Fruit fly (Drosophila melanogaster) whole organism, embryonic: ENCODE results near the gene Ir93a.

Source experiments
- Bgb ChIP-seq: fragments of 200-800 bp; sonication (Bioruptor generic); IDR thresholded peaks from 2 replicates; pipeline ENCODE4 v1.3.6; 2022; ENCODE audit warnings: missing biosample characterization, missing genetic modification characterization; ENCODE audit not compliant: partially characterized antibody
- CG12104 ChIP-seq: fragments of 200-800 bp; sonication (Bioruptor generic); optimal IDR thresholded peaks from 3 replicates; lab custom pipeline; 2016; ENCODE audit warnings: missing biosample characterization, missing genetic modification characterization
- CG13296 ChIP-seq: fragments of 200-800 bp; sonication (Bioruptor generic); optimal IDR thresholded peaks from 3 replicates; lab custom pipeline; 2018; ENCODE audit warnings: missing biosample characterization, mild to moderate bottlenecking, missing genetic modification characterization
- CG15269 ChIP-seq: fragments of 200-800 bp; sonication (Bioruptor generic); optimal IDR thresholded peaks from 2 replicates; lab custom pipeline; 2018; ENCODE audit warnings: missing biosample characterization, mild to moderate bottlenecking, missing genetic modification characterization, moderate library complexity
- CG16779 ChIP-seq: fragments of 200-800 bp; sonication (Bioruptor generic); IDR thresholded peaks from 2 replicates; pipeline ENCODE4 v1.3.6; 2022; ENCODE audit warnings: missing biosample characterization, missing genetic modification characterization
- CG16813 ChIP-seq: fragments of 200-800 bp; sonication (Bioruptor generic); IDR thresholded peaks from 3 replicates; pipeline ENCODE4 v1.3.6; 2022; ENCODE audit warnings: missing biosample characterization, missing genetic modification characterization; ENCODE audit not compliant: partially characterized antibody
- CG31224 ChIP-seq: fragments of 200-800 bp; sonication (Bioruptor generic); IDR thresholded peaks from 2 replicates; pipeline ENCODE4 v1.3.6; 2022; ENCODE audit warnings: missing biosample characterization, missing genetic modification characterization
- CG31365 ChIP-seq: fragments of 200-800 bp; sonication (Bioruptor generic); optimal IDR thresholded peaks from 2 replicates; lab custom pipeline; 2018; ENCODE audit warnings: missing biosample characterization, mild to moderate bottlenecking, missing genetic modification characterization
- CG34224 ChIP-seq: fragments of 200-800 bp; sonication (Bioruptor generic); IDR thresholded peaks from 3 replicates; pipeline ENCODE4 v1.3.6; 2022; ENCODE audit warnings: missing biosample characterization, missing genetic modification characterization; ENCODE audit not compliant: partially characterized antibody
- CG4707 ChIP-seq: fragments of 200-800 bp; sonication (Bioruptor generic); optimal IDR thresholded peaks from 2 replicates; lab custom pipeline; 2018; ENCODE audit warnings: missing biosample characterization, mild to moderate bottlenecking, missing genetic modification characterization, moderate library complexity
- CG7372 ChIP-seq: fragments of 200-800 bp; sonication (Bioruptor generic); IDR thresholded peaks from 2 replicates; pipeline ENCODE4 v1.3.6; 2022; ENCODE audit warnings: missing biosample characterization, missing genetic modification characterization
- CG7786 ChIP-seq: fragments of 200-800 bp; sonication (Bioruptor generic); optimal IDR thresholded peaks from 2 replicates; lab custom pipeline; 2016; ENCODE audit warnings: missing biosample characterization, missing genetic modification characterization
- CG7987 ChIP-seq: fragments of 200-800 bp; sonication (Bioruptor generic); optimal IDR thresholded peaks from 2 replicates; lab custom pipeline; 2018; ENCODE audit warnings: missing biosample characterization, mild to moderate bottlenecking, missing genetic modification characterization, moderate library complexity
- CG8290 ChIP-seq, 3 experiments: fragments of 200-800 bp; sonication (Bioruptor generic); optimal IDR thresholded peaks; 2 replicates each; lab custom pipeline; 2016 to 2019; ENCODE audit warnings: missing biosample characterization in 3 of 3, missing genetic modification characterization in 3 of 3, mild to moderate bottlenecking in 2 of 3, moderate library complexity in 1 of 3
- Dbx ChIP-seq: fragments of 200-800 bp; sonication (Bioruptor generic); IDR thresholded peaks from 3 replicates; pipeline ENCODE4 v1.3.6; 2022; ENCODE audit warnings: missing biosample characterization, missing genetic modification characterization
- Doc3 ChIP-seq: fragments of 200-800 bp; sonication (Bioruptor generic); IDR thresholded peaks from 3 replicates; pipeline ENCODE4 v1.3.6; 2022; ENCODE audit warnings: missing biosample characterization, missing genetic modification characterization; ENCODE audit not compliant: partially characterized antibody
- Gug ChIP-seq: fragments of 200-800 bp; sonication (Bioruptor generic); IDR thresholded peaks from 4 replicates; pipeline ENCODE4 v1.3.6; 2022; ENCODE audit warnings: missing biosample characterization, missing genetic modification characterization
- H15 ChIP-seq: fragments of 200-800 bp; sonication (Bioruptor generic); IDR thresholded peaks from 3 replicates; pipeline ENCODE4 v1.3.6; 2022; ENCODE audit warnings: missing biosample characterization, missing genetic modification characterization
- Hmx ChIP-seq: fragments of 200-800 bp; sonication (Bioruptor generic); optimal IDR thresholded peaks from 2 replicates; lab custom pipeline; 2016; ENCODE audit warnings: missing biosample characterization, missing genetic modification characterization
- Hsf ChIP-seq: fragments of 200-800 bp; sonication (Bioruptor generic); optimal IDR thresholded peaks from 3 replicates; lab custom pipeline; 2016; ENCODE audit warnings: missing biosample characterization, missing genetic modification characterization
- Kr ChIP-seq: fragments of 200-800 bp; sonication (Bioruptor generic); optimal IDR thresholded peaks from 2 replicates; lab custom pipeline; 2017; ENCODE audit warnings: missing biosample characterization, mild to moderate bottlenecking, missing genetic modification characterization
- Spps ChIP-seq: fragments of 200-800 bp; sonication (Bioruptor generic); optimal IDR thresholded peaks from 2 replicates; lab custom pipeline; 2018; ENCODE audit warnings: missing biosample characterization, mild to moderate bottlenecking, missing genetic modification characterization
- Sry-δ ChIP-seq: fragments of 200-800 bp; sonication (Bioruptor generic); optimal IDR thresholded peaks from 2 replicates; lab custom pipeline; 2016; ENCODE audit warnings: missing biosample characterization, missing genetic modification characterization
- Taf1 ChIP-seq: fragments of 200-800 bp; sonication (Bioruptor generic); IDR thresholded peaks from 2 replicates; pipeline ENCODE4 v1.3.6; 2022; ENCODE audit warnings: missing biosample characterization, missing genetic modification characterization
- Usf ChIP-seq: fragments of 200-800 bp; sonication (Bioruptor generic); optimal IDR thresholded peaks from 2 replicates; lab custom pipeline; 2017; ENCODE audit warnings: missing genotype, missing biosample characterization, missing genetic modification characterization
- Xbp1 ChIP-seq: fragments of 200-800 bp; sonication (Bioruptor generic); optimal IDR thresholded peaks from 3 replicates; lab custom pipeline; 2016; ENCODE audit warnings: missing biosample characterization, mild to moderate bottlenecking, missing genetic modification characterization
- bab2 ChIP-seq: fragments of 200-800 bp; sonication (Bioruptor generic); optimal IDR thresholded peaks from 2 replicates; lab custom pipeline; 2016; ENCODE audit warnings: missing biosample characterization, missing genetic modification characterization
- cas ChIP-seq: fragments of 200-800 bp; sonication (Bioruptor generic); IDR thresholded peaks from 2 replicates; pipeline ENCODE4 v1.3.6; 2022; ENCODE audit warnings: missing biosample characterization, missing genetic modification characterization
- chm ChIP-seq: fragments of 200-800 bp; sonication (Bioruptor generic); IDR thresholded peaks from 2 replicates; pipeline ENCODE4 v1.3.6; 2022; ENCODE audit warnings: missing biosample characterization, missing genetic modification characterization
- dan ChIP-seq: fragments of 200-800 bp; sonication (Bioruptor generic); IDR thresholded peaks from 2 replicates; pipeline ENCODE4 v1.3.6; 2022; ENCODE audit warnings: missing biosample characterization, missing genetic modification characterization
- dati ChIP-seq: fragments of 200-800 bp; sonication (Bioruptor generic); IDR thresholded peaks from 2 replicates; pipeline ENCODE4 v1.3.6; 2022; ENCODE audit warnings: missing biosample characterization, missing genetic modification characterization
- disco-r ChIP-seq: fragments of 200-800 bp; sonication (Bioruptor generic); optimal IDR thresholded peaks from 2 replicates; lab custom pipeline; 2016; ENCODE audit warnings: missing biosample characterization, missing genetic modification characterization
- ewg ChIP-seq: fragments of 200-800 bp; sonication (Bioruptor generic); optimal IDR thresholded peaks from 3 replicates; lab custom pipeline; 2017; ENCODE audit warnings: mild to moderate bottlenecking, missing biosample characterization, missing genetic modification reagents, missing genetic modification characterization
- exex ChIP-seq: fragments of 200-800 bp; sonication (Bioruptor generic); optimal IDR thresholded peaks from 4 replicates; lab custom pipeline; 2018; ENCODE audit warnings: missing biosample characterization, mild to moderate bottlenecking, missing genetic modification characterization, moderate library complexity
- fru ChIP-seq: fragments of >200 bp; optimal IDR thresholded peaks from 2 replicates; lab custom pipeline; 2017
- gce ChIP-seq: fragments of 200-800 bp; sonication (Bioruptor generic); IDR thresholded peaks from 3 replicates; pipeline ENCODE4 v1.3.6; 2022; ENCODE audit warnings: missing biosample characterization, missing genetic modification characterization
- gsb ChIP-seq: fragments of 200-800 bp; sonication (Bioruptor generic); IDR thresholded peaks from 2 replicates; pipeline ENCODE4 v1.3.6; 2022; ENCODE audit warnings: missing biosample characterization, missing genetic modification characterization
- ham ChIP-seq: fragments of 200-800 bp; sonication (Bioruptor generic); IDR thresholded peaks from 2 replicates; pipeline ENCODE4 v1.3.6; 2022; ENCODE audit warnings: missing biosample characterization, missing genetic modification characterization
- kni ChIP-seq: fragments of 200-800 bp; sonication (Bioruptor generic); optimal IDR thresholded peaks from 3 replicates; lab custom pipeline; 2017; ENCODE audit warnings: mild to moderate bottlenecking, missing biosample characterization, missing genetic modification reagents, missing genetic modification characterization
- p53 ChIP-seq: fragments of 200-800 bp; sonication (Bioruptor generic); optimal IDR thresholded peaks from 2 replicates; lab custom pipeline; 2016; ENCODE audit warnings: missing biosample characterization, missing genetic modification characterization
- pnt ChIP-seq: fragments of 200-800 bp; sonication (Bioruptor generic); optimal IDR thresholded peaks from 3 replicates; lab custom pipeline; 2016; ENCODE audit warnings: missing biosample characterization, missing genetic modification characterization
- prd ChIP-seq, 3 experiments: fragments of >200 bp in 2 of 3; fragments of 200-800 bp in 1 of 3; sonication (Bioruptor generic) in 1 of 3; optimal IDR thresholded peaks in 2 of 3; IDR thresholded peaks in 1 of 3; 2 replicates in 2 of 3; 3 replicates in 1 of 3; pipeline versions ENCODE4 v1.3.6 to Lab custom; 2017 to 2022; ENCODE audit warnings: missing biosample characterization in 1 of 3, missing genetic modification characterization in 1 of 3
- repo ChIP-seq: fragments of 200-800 bp; sonication (Bioruptor generic); optimal IDR thresholded peaks from 2 replicates; lab custom pipeline; 2016; ENCODE audit warnings: missing biosample characterization, missing genetic modification characterization
- rib ChIP-seq: fragments of 200-800 bp; sonication (Bioruptor generic); IDR thresholded peaks from 2 replicates; pipeline ENCODE4 v1.3.6; 2022; ENCODE audit warnings: missing biosample characterization, missing genetic modification characterization
- sc ChIP-seq, 3 experiments: fragments of >200 bp in 2 of 3; fragments of 200-800 bp in 1 of 3; sonication (Bioruptor generic) in 1 of 3; optimal IDR thresholded peaks; 2 replicates in 2 of 3; 3 replicates in 1 of 3; lab custom pipeline; 2017; ENCODE audit warnings: mild to moderate bottlenecking in 1 of 3, missing biosample characterization in 1 of 3, missing genetic modification characterization in 1 of 3, missing genetic modification reagents in 1 of 3
- so ChIP-seq: fragments of 200-800 bp; sonication (Bioruptor generic); IDR thresholded peaks from 3 replicates; pipeline ENCODE4 v1.3.6; 2022; ENCODE audit warnings: missing biosample characterization, missing genetic modification characterization
- twi ChIP-seq: fragments of 200-800 bp; optimal IDR thresholded peaks from 2 replicates; lab custom pipeline; 2019; ENCODE audit warnings: missing biosample characterization, mild to moderate bottlenecking, missing genetic modification characterization, moderate library complexity
- wdn ChIP-seq: fragments of 200-800 bp; sonication (Bioruptor generic); IDR thresholded peaks from 2 replicates; pipeline ENCODE4 v1.3.6; 2022; ENCODE audit warnings: missing biosample characterization, missing genetic modification characterization
- zen ChIP-seq: fragments of 200-800 bp; sonication (Bioruptor generic); optimal IDR thresholded peaks from 3 replicates; lab custom pipeline; 2018; ENCODE audit warnings: missing biosample characterization, mild to moderate bottlenecking, missing genetic modification characterization, moderate library complexity

Ir93a gene

DNA sequence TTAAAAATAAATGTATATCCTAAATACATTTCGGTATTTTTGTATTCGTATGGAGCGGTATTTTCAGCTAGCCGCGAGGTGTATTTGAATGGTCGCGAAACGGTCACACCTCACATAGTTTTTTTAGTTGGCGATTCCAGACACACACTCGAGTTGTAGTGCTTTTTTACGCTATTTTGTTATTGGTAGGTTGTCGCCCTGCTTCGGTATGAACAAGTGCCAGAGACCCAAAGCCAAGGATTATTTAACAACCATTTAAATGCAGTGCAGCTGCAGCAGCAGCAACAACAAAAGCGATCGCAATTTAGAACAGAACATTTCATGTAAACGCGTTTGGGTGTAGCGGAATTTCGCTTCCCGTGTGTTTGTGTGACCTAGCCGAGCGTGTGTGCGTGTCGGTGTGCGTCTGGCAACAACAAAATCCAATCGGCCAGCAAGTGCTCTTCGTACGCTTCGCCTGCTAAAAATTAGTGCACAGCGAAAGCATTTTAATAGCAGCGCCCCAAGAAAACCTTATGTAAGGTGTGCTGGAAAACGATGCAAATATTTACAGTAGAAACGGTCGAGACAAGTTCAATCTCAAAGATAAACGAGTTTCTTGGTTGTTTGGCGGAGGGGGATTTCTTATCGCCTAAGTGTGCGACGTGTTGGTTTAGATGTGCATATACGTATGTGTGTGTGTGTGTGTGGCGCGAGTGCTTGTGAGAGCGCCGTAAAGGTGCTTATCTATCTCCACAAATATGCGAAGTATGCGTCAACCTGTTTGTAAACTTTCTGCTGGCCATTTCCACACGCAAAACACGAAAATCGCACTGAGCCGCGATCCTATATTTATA lies 26.8 kb downstream of the Ir93a start, which contains the start of gene Synd (continued):
- TF ChIP-seq Dbx (GFP tag; lab: Robert Waterston, UW) (no peak), CG16813 (no peak), gsb (no peak), CG12104 (peak; percentile 3), wdn (GFP tag; lab: Robert Waterston, UW) (no peak), disco-r (GFP tag; lab: Kevin White, UChicago) (no peak), cas (GFP tag; lab: Robert Waterston, UW) (no peak), gce (GFP tag; lab: Robert Waterston, UW) (no peak), H15 (GFP tag; lab: Robert Waterston, UW) (no peak), Usf (GFP tag; lab: Kevin White, UChicago) (no peak), CG7372 (no peak), Hsf (GFP tag; lab: Kevin White, UChicago) (no peak), CG8290 (GFP tag; optimal IDR thresholded peaks at IDR 0.05; lab: Kevin White, UChicago) (no peak), CG8290 (tag; optimal IDR thresholded peaks at IDR 0.05; lab: Kevin White, UChicago) (peak in 1 of 2 experiments; percentile 32), exex (peak; percentile 39), kni (GFP tag; lab: Kevin White, UChicago) (peak; percentile 71), Spps (tag; lab: Kevin White, UChicago) (no peak), CG13296 (GFP tag; lab: Kevin White, UChicago) (peak; percentile 62), ham (no peak), CG7987 (GFP tag; lab: Kevin White, UChicago) (no peak), pnt (no peak), CG34224 (GFP tag; lab: Robert Waterston, UW) (no peak; the same call in 2 of the 3 replicates), twi (tag; lab: Kevin White, UChicago) (no peak), chm (peak; percentile 46; the same call in 1 of the 2 replicates), CG31365 (no peak), dan (GFP tag; lab: Robert Waterston, UW) (no peak), CG4707 (GFP tag; lab: Kevin White, UChicago) (no peak), Hmx (GFP tag; lab: Kevin White, UChicago) (no peak), rib (GFP tag; lab: Robert Waterston, UW) (no peak; the same call in 1 of the 2 replicates), CG15269 (peak; percentile 2), repo (GFP tag; lab: Kevin White, UChicago) (no peak), Taf1 (no peak), p53 (GFP tag; lab: Kevin White, UChicago) (no peak), zen (tag; lab: Kevin White, UChicago) (no peak), Xbp1 (GFP tag; lab: Kevin White, UChicago) (no peak), CG7786 (GFP tag; lab: Kevin White, UChicago) (no peak), CG31224 (no peak), sc (optimal IDR thresholded peaks at IDR 0.05; lab: Kevin White, UChicago) (no peak), sc (GFP tag; optimal IDR thresholded peaks at IDR 0.05; lab: Kevin White, UChicago) (no peak), so (GFP tag; lab: Robert Waterston, UW) (no peak), dati (GFP tag; lab: Robert Waterston, UW) (no peak), fru (lab: Kevin White, UChicago) (no peak), Gug (GFP tag; lab: Robert Waterston, UW) (no peak), Bgb (GFP tag; lab: Robert Waterston, UW) (peak; percentile 26; the same call in 1 of the 2 replicates), Doc3 (no peak), Kr (no peak), CG16779 (no peak), bab2 (GFP tag; lab: Kevin White, UChicago) (no peak), Sry-δ (GFP tag; lab: Kevin White, UChicago) (peak; percentile 1), prd (optimal IDR thresholded peaks at IDR 0.05; lab: Kevin White, UChicago) (no peak), prd (GFP tag; IDR thresholded peaks at IDR 0.05; lab: Robert Waterston, UW) (no peak), ewg (GFP tag; lab: Kevin White, UChicago) (no peak)
